Fruit fly (Drosophila melanogaster) whole organism: ENCODE data around the gene ldbr.

Source experiments
- CG8478 ChIP-seq: fragments of >200 bp; optimal IDR thresholded peaks from 2 replicates; lab custom pipeline; 2018; ENCODE audit warnings: inconsistent platforms
- EcR ChIP-seq, 2 experiments: fragments of >200 bp; optimal IDR thresholded peaks; 2 replicates each; lab custom pipeline; 2017; ENCODE audit warnings: missing biosample characterization in 2 of 2, missing genetic modification characterization in 2 of 2, missing genetic modification reagents in 2 of 2
- pan ChIP-seq: fragments of >200 bp; optimal IDR thresholded peaks from 2 replicates; lab custom pipeline; 2017

DNA sequence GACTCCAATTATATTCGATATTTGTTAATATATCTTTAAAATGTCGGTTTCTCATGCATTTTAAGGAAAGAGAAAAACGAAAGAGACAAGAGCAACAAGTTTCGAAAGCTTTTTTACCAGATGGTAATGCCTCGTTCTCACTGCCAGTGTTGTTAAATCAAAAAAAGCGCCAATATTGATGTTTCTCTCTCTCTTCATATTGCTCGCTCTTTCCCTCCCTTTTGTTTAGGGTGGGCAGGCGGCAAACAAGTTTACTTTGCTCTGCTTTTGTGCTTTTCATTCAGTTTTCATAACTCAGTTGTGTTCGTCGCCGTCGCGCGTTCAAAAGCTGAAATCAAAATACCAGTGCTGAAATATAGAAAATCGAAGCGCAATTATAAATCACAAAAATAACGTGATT lies 39.8 kb upstream of the ldbr start:
- no peak for TF ChIP-seq CG8478 (lab: Kevin White, UChicago)
- TF ChIP-seq pan (lab: Kevin White, UChicago): no peak
- no peak for TF ChIP-seq EcR (GFP tag; optimal IDR thresholded peaks at IDR 0.05; lab: Kevin White, UChicago)
